Worm (Caenorhabditis elegans) whole organism, young adult: ENCODE data around the gene ZC513.3.

ENCODE experiments used
- C06A6.2 ChIP-seq: fragments of 200-800 bp; sonication (Bioruptor generic); conservative IDR thresholded peaks from 2 replicates; pipeline ENCODE4 v1.3.6; 2022; ENCODE audit warnings: missing genetic modification characterization, missing compliant biosample characterization
- D2030.7 ChIP-seq: fragments of 200-800 bp; sonication (Bioruptor generic); IDR thresholded peaks from 2 replicates; pipeline ENCODE4 v1.3.6; 2022; ENCODE audit warnings: missing genetic modification reagents, missing genetic modification characterization, missing compliant biosample characterization
- F37B4.10 ChIP-seq: fragments of 200-800 bp; sonication (Bioruptor generic); IDR thresholded peaks from 2 replicates; pipeline ENCODE4 v1.3.6; 2022; ENCODE audit warnings: missing genetic modification characterization, missing compliant biosample characterization
- F52B5.7 ChIP-seq: sonication (generic microtip); optimal IDR thresholded peaks from 2 replicates; lab custom pipeline; 2016; ENCODE audit warnings: mild to moderate bottlenecking, missing genetic modification characterization, missing compliant biosample characterization
- F57A8.1 ChIP-seq: fragments of 200-800 bp; sonication (Bioruptor generic); optimal IDR thresholded peaks from 2 replicates; lab custom pipeline; 2018; ENCODE audit warnings: mild to moderate bottlenecking, missing genetic modification characterization, moderate library complexity, missing compliant biosample characterization
- F57C9.4 ChIP-seq: sonication (generic microtip); optimal IDR thresholded peaks from 2 replicates; lab custom pipeline; 2017; ENCODE audit warnings: mild to moderate bottlenecking, missing genetic modification characterization, missing compliant biosample characterization
- T07F8.4 ChIP-seq: sonication (generic microtip); optimal IDR thresholded peaks from 2 replicates; lab custom pipeline; 2016; ENCODE audit warnings: mild to moderate bottlenecking, missing genetic modification characterization, moderate library complexity, missing compliant biosample characterization
- Y53G8AR.9 ChIP-seq: fragments of 200-800 bp; sonication (Bioruptor generic); conservative IDR thresholded peaks from 2 replicates; pipeline ENCODE4 v1.3.6; 2022; ENCODE audit warnings: missing genetic modification reagents, missing genetic modification characterization, missing compliant biosample characterization
- Y56A3A.18 ChIP-seq: fragments of 200-800 bp; sonication (Bioruptor generic); IDR thresholded peaks from 2 replicates; pipeline ENCODE4 v1.3.6; 2022; ENCODE audit warnings: missing genetic modification reagents, missing genetic modification characterization, missing compliant biosample characterization
- Y67H2A.10 ChIP-seq: fragments of 200-800 bp; sonication (Bioruptor generic); conservative IDR thresholded peaks from 2 replicates; pipeline ENCODE4 v1.3.6; 2022; ENCODE audit warnings: missing genetic modification reagents, missing genetic modification characterization, missing compliant biosample characterization
- Y79H2A.3 ChIP-seq: fragments of 200-800 bp; sonication (Bioruptor generic); conservative IDR thresholded peaks from 2 replicates; pipeline ENCODE4 v1.3.6; 2022; ENCODE audit warnings: missing genetic modification reagents, missing genetic modification characterization, missing compliant biosample characterization
- ama-1 ChIP-seq, 3 experiments: fragments of 150-350 bp in 1 of 3; sonication (generic microtip) in 2 of 3; optimal IDR thresholded peaks; 2 replicates each; lab custom pipeline; 2014 to 2018; ENCODE audit warnings: missing biosample characterization in 2 of 3, missing genetic modification characterization in 2 of 3, missing genetic modification reagents in 2 of 3
- aptf-2 ChIP-seq: fragments of 200-800 bp; sonication (Bioruptor generic); conservative IDR thresholded peaks from 2 replicates; pipeline ENCODE4 v1.3.6; 2022; ENCODE audit warnings: missing genetic modification reagents, missing genetic modification characterization, missing compliant biosample characterization
- atf-7 ChIP-seq: sonication (generic microtip); optimal IDR thresholded peaks from 2 replicates; lab custom pipeline; 2017; ENCODE audit warnings: mild to moderate bottlenecking, missing genetic modification characterization, missing compliant biosample characterization
- bed-2 ChIP-seq: fragments of 200-800 bp; sonication (Bioruptor generic); IDR thresholded peaks from 2 replicates; pipeline ENCODE4 v1.3.6; 2022; ENCODE audit warnings: missing genetic modification reagents, missing genetic modification characterization, missing compliant biosample characterization
- ceh-100 ChIP-seq: fragments of 200-800 bp; sonication (Bioruptor generic); IDR thresholded peaks from 2 replicates; pipeline ENCODE4 v1.3.6; 2022; ENCODE audit warnings: missing genetic modification reagents, missing genetic modification characterization, missing compliant biosample characterization
- ceh-27 ChIP-seq: fragments of 200-800 bp; sonication (Bioruptor generic); optimal IDR thresholded peaks from 2 replicates; lab custom pipeline; 2018; ENCODE audit warnings: mild to moderate bottlenecking, missing genetic modification characterization, moderate library complexity, missing compliant biosample characterization
- ceh-91 ChIP-seq: fragments of 200-800 bp; sonication (Bioruptor generic); IDR thresholded peaks from 2 replicates; pipeline ENCODE4 v1.3.6; 2022; ENCODE audit warnings: missing genetic modification reagents, missing genetic modification characterization, missing compliant biosample characterization
- dpl-1 ChIP-seq: fragments of 150-350 bp; optimal IDR thresholded peaks from 2 replicates; lab custom pipeline; 2014; ENCODE audit warnings: missing biosample characterization, missing genetic modification reagents, missing genetic modification characterization
- egl-18 ChIP-seq: fragments of 200-800 bp; sonication (Bioruptor generic); IDR thresholded peaks from 2 replicates; pipeline ENCODE4 v1.3.6; 2022; ENCODE audit warnings: missing genetic modification reagents, missing genetic modification characterization, missing compliant biosample characterization
- egl-44 ChIP-seq: fragments of 200-800 bp; sonication (Bioruptor generic); IDR thresholded peaks from 2 replicates; pipeline ENCODE4 v1.3.6; 2022; ENCODE audit warnings: missing genetic modification reagents, missing genetic modification characterization, missing compliant biosample characterization
- egrh-3 ChIP-seq: fragments of 200-800 bp; sonication (Bioruptor generic); IDR thresholded peaks from 2 replicates; pipeline ENCODE4 v1.3.6; 2022; ENCODE audit warnings: missing genetic modification reagents, missing genetic modification characterization, missing compliant biosample characterization
- gei-17 ChIP-seq: fragments of 200-800 bp; sonication (Bioruptor generic); optimal IDR thresholded peaks from 2 replicates; lab custom pipeline; 2018; ENCODE audit warnings: mild to moderate bottlenecking, missing genetic modification characterization, missing compliant biosample characterization
- hlh-26 ChIP-seq: fragments of 200-800 bp; sonication (Bioruptor generic); conservative IDR thresholded peaks from 2 replicates; pipeline ENCODE4 v1.3.6; 2022; ENCODE audit warnings: missing genetic modification reagents, missing genetic modification characterization, missing compliant biosample characterization
- let-526 ChIP-seq: fragments of 200-800 bp; sonication (Bioruptor generic); IDR thresholded peaks from 2 replicates; pipeline ENCODE4 v1.3.6; 2022; ENCODE audit warnings: missing genetic modification reagents, missing genetic modification characterization, missing compliant biosample characterization
- lin-26 ChIP-seq: fragments of 200-800 bp; sonication (Bioruptor generic); IDR thresholded peaks from 2 replicates; pipeline ENCODE4 v1.3.6; 2022; ENCODE audit warnings: missing genetic modification reagents, missing genetic modification characterization, missing compliant biosample characterization
- lin-35 ChIP-seq, 3 experiments: fragments of 150-350 bp in 2 of 3; sonication (generic microtip) in 1 of 3; optimal IDR thresholded peaks; 2 replicates each; lab custom pipeline; 2014 to 2018; ENCODE audit warnings: missing biosample characterization in 3 of 3, missing genetic modification characterization in 3 of 3, missing genetic modification reagents in 3 of 3
- lir-1 ChIP-seq: fragments of 200-800 bp; sonication (Bioruptor generic); conservative IDR thresholded peaks from 2 replicates; pipeline ENCODE4 v1.3.6; 2022; ENCODE audit warnings: missing genetic modification reagents, missing genetic modification characterization, missing compliant biosample characterization
- madf-10 ChIP-seq: sonication (generic microtip); optimal IDR thresholded peaks from 2 replicates; lab custom pipeline; 2016; ENCODE audit warnings: mild to moderate bottlenecking, missing genetic modification characterization, missing compliant biosample characterization
- madf-6 ChIP-seq: fragments of 200-800 bp; sonication (Bioruptor generic); IDR thresholded peaks from 2 replicates; pipeline ENCODE4 v1.3.6; 2022; ENCODE audit warnings: missing genetic modification reagents, missing genetic modification characterization, missing compliant biosample characterization
- mcd-1 ChIP-seq: fragments of 200-800 bp; sonication (Bioruptor generic); IDR thresholded peaks from 2 replicates; pipeline ENCODE4 v1.3.6; 2022; ENCODE audit warnings: missing genetic modification reagents, missing genetic modification characterization, missing compliant biosample characterization
- mes-4 ChIP-seq: sonication (generic microtip); optimal IDR thresholded peaks from 2 replicates; lab custom pipeline; 2016; ENCODE audit warnings: missing genotype, missing genetic modification characterization, missing compliant biosample characterization
- nfya-2 ChIP-seq: fragments of 200-800 bp; sonication (Bioruptor generic); IDR thresholded peaks from 2 replicates; pipeline ENCODE4 v1.3.6; 2022; ENCODE audit warnings: missing genetic modification reagents, missing genetic modification characterization, missing compliant biosample characterization
- nfyb-1 ChIP-seq: fragments of 200-800 bp; sonication (Bioruptor generic); IDR thresholded peaks from 2 replicates; pipeline ENCODE4 v1.3.6; 2022; ENCODE audit warnings: missing genetic modification reagents, missing genetic modification characterization, missing compliant biosample characterization
- nhr-179 ChIP-seq: sonication (generic microtip); optimal IDR thresholded peaks from 2 replicates; lab custom pipeline; 2016; ENCODE audit warnings: mild to moderate bottlenecking, missing genetic modification characterization, missing compliant biosample characterization
- nhr-27 ChIP-seq: fragments of 200-800 bp; sonication (Bioruptor generic); optimal IDR thresholded peaks from 2 replicates; lab custom pipeline; 2018; ENCODE audit warnings: mild to moderate bottlenecking, missing genetic modification characterization, moderate library complexity, missing compliant biosample characterization
- nhr-80 ChIP-seq: sonication (generic microtip); optimal IDR thresholded peaks from 2 replicates; lab custom pipeline; 2016; ENCODE audit warnings: missing genetic modification characterization, missing compliant biosample characterization
- pbrm-1 ChIP-seq: fragments of 200-800 bp; sonication (Bioruptor generic); IDR thresholded peaks from 2 replicates; pipeline ENCODE4 v1.3.6; 2022; ENCODE audit warnings: missing genetic modification reagents, missing genetic modification characterization, missing compliant biosample characterization
- pha-4 ChIP-seq: fragments of 150-350 bp; sonication (generic microtip); optimal IDR thresholded peaks from 2 replicates; lab custom pipeline; 2014; ENCODE audit warnings: missing biosample characterization, missing genetic modification reagents, missing genetic modification characterization
- rcor-1 ChIP-seq: fragments of 200-800 bp; sonication (Bioruptor generic); IDR thresholded peaks from 2 replicates; pipeline ENCODE4 v1.3.6; 2022; ENCODE audit warnings: missing genetic modification reagents, missing genetic modification characterization, missing compliant biosample characterization
- rpc-1 ChIP-seq, 2 experiments: fragments of 150-350 bp in 1 of 2; sonication (generic microtip) in 1 of 2; optimal IDR thresholded peaks; 2 replicates each; lab custom pipeline; 2014 to 2018; ENCODE audit warnings: missing biosample characterization in 1 of 2, missing genetic modification characterization in 1 of 2, missing genetic modification reagents in 1 of 2, missing genotype in 1 of 2
- snpc-4 ChIP-seq, 5 experiments: fragments of 150-350 bp in 1 of 5; sonication (generic microtip) in 4 of 5; optimal IDR thresholded peaks; 2 replicates each; lab custom pipeline; 2014 to 2018; ENCODE audit warnings: missing genetic modification characterization in 5 of 5, missing biosample characterization in 3 of 5, antibody characterized with exemption in 2 of 5, mild to moderate bottlenecking in 2 of 5, missing compliant biosample characterization in 2 of 5, missing genotype in 2 of 5, moderate library complexity in 2 of 5, missing genetic modification reagents in 1 of 5
- unc-130 ChIP-seq: sonication (generic microtip); optimal IDR thresholded peaks from 2 replicates; lab custom pipeline; 2016; ENCODE audit warnings: missing genetic modification reagents, missing genetic modification characterization, missing compliant biosample characterization
- unc-62 ChIP-seq: fragments of 150-350 bp; optimal IDR thresholded peaks from 2 replicates; lab custom pipeline; 2014; ENCODE audit warnings: missing biosample characterization, missing genetic modification reagents, missing genetic modification characterization
- zfh-2 ChIP-seq: fragments of 200-800 bp; sonication (Bioruptor generic); conservative IDR thresholded peaks from 2 replicates; pipeline ENCODE4 v1.3.6; 2022; ENCODE audit warnings: missing genetic modification reagents, missing genetic modification characterization, missing compliant biosample characterization
- ztf-6 ChIP-seq: fragments of 200-800 bp; sonication (Bioruptor generic); IDR thresholded peaks from 2 replicates; pipeline ENCODE4 v1.3.6; 2022; ENCODE audit warnings: missing genetic modification reagents, missing genetic modification characterization, missing compliant biosample characterization

Gene ZC513.3

DNA sequence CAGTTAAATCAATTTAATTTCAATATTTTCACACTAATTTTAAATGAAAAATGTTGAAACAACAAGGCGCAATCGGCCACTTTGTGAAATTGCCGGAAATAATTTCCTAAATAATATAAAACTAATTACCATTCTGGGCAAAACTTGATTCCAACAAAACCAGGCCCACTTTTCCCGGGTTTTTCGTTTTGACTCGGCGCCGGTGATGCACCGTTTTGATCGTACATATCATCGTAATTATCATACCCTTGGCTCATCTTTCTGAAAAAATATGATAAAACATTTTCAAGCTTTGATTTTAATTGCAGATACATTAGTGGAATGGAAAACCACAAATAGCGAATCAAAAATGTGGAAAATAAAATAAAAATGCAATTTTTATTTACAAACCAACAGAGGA, 34.8 kb upstream of the ZC513.3 start, which contains the start of gene rpb-9 (continued):
- TF ChIP-seq F52B5.7 (tag; lab: Kevin White, UChicago) (no peak), Y79H2A.3 (GFP tag; lab: Robert Waterston, UW) (no peak), gei-17 (GFP tag; lab: Kevin White, UChicago) (no peak), snpc-4 (GFP tag; optimal IDR thresholded peaks at IDR 0.05; lab: Kevin White, UChicago) (no peak), snpc-4 (tag; optimal IDR thresholded peaks at IDR 0.05; lab: Kevin White, UChicago) (peak in 1 of 4 experiments; percentile 35), egl-18 (GFP tag; lab: Robert Waterston, UW) (no peak), zfh-2 (GFP tag; lab: Robert Waterston, UW) (no peak), ztf-6 (GFP tag; lab: Robert Waterston, UW) (no peak), unc-62 (no peak), C06A6.2 (GFP tag; lab: Robert Waterston, UW) (no peak), unc-130 (GFP tag; lab: Kevin White, UChicago) (no peak), ama-1 (optimal IDR thresholded peaks at IDR 0.05; lab: Kevin White, UChicago) (peak; percentile 17), ama-1 (GFP tag; optimal IDR thresholded peaks at IDR 0.05; lab: Kevin White, UChicago) (no peak), dpl-1 (GFP tag; lab: Kevin White, UChicago) (no peak), bed-2 (GFP tag; lab: Robert Waterston, UW) (no peak), F57C9.4 (tag; lab: Kevin White, UChicago) (no peak), nhr-27 (tag; lab: Kevin White, UChicago) (no peak), lin-35 (GFP tag; optimal IDR thresholded peaks at IDR 0.05; lab: Kevin White, UChicago) (no peak), nfya-2 (GFP tag; lab: Robert Waterston, UW) (no peak), mes-4 (tag; lab: Kevin White, UChicago) (no peak), rcor-1 (GFP tag; lab: Robert Waterston, UW) (no peak), T07F8.4 (no peak), F57A8.1 (GFP tag; lab: Kevin White, UChicago) (no peak), let-526 (GFP tag; lab: Robert Waterston, UW) (no peak), ceh-27 (GFP tag; lab: Kevin White, UChicago) (no peak), pha-4 (tag; lab: Kevin White, UChicago) (no peak), madf-10 (tag; lab: Kevin White, UChicago) (no peak), nhr-179 (no peak)

DNA sequence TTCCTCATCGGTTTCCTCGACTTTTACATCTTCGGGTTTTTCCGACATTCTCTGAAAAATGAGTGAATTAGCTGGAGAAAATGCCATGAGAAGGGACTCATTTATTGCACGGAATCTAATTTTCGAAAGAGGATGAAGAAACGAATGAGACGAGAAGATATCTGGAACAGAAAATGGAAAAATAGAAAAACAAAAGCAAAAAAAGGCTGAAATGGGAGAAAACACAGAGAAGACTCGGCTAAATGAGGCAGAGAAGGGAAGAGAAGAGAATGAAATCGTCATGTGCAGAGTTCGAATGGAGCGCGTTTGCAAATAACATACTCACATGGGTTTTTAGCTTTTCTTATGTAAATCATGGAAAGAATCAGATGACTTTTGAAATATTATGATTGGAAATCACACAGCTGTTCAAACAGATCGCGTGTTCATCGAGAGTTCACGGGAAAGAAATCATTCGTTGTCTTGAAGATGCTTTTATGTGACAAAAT, 32.9 kb upstream of the ZC513.3 start, which contains the start of gene Y97E10AR.6:
TSS of gene Y97E10AR.6 (minus strand) at position 51 of the 488 bp plus-strand sequence.
- TF ChIP-seq F37B4.10 (GFP tag; lab: Robert Waterston, UW): no peak
- no peak for TF ChIP-seq egrh-3 (GFP tag; lab: Robert Waterston, UW)
- no peak for TF ChIP-seq nhr-179
- peak; percentile 61 for TF ChIP-seq mcd-1
- no peak for TF ChIP-seq nfyb-1 (GFP tag; lab: Robert Waterston, UW)
- no peak for TF ChIP-seq nhr-27 (tag; lab: Kevin White, UChicago)
- no peak for TF ChIP-seq D2030.7 (GFP tag; lab: Robert Waterston, UW)
- TF ChIP-seq Y67H2A.10 (GFP tag; lab: Robert Waterston, UW): no peak
- TF ChIP-seq rpc-1 (optimal IDR thresholded peaks at IDR 0.05; lab: Kevin White, UChicago): no peak
- TF ChIP-seq rpc-1 (tag; optimal IDR thresholded peaks at IDR 0.05; lab: Kevin White, UChicago): no peak
- no peak for TF ChIP-seq aptf-2 (GFP tag; lab: Robert Waterston, UW)
- TF ChIP-seq F57C9.4 (tag; lab: Kevin White, UChicago): no peak
- no peak for TF ChIP-seq lir-1 (GFP tag; lab: Robert Waterston, UW)
- TF ChIP-seq madf-6 (GFP tag; lab: Robert Waterston, UW): no peak; the same call in 1 of the 2 replicates
- no peak for TF ChIP-seq hlh-26 (GFP tag; lab: Robert Waterston, UW)
- TF ChIP-seq snpc-4 (GFP tag; optimal IDR thresholded peaks at IDR 0.05; lab: Kevin White, UChicago): no peak
- TF ChIP-seq snpc-4 (tag; optimal IDR thresholded peaks at IDR 0.05; lab: Kevin White, UChicago): peak in 1 of 4 experiments; percentile 39
- no peak for TF ChIP-seq ceh-100 (GFP tag; lab: Robert Waterston, UW)
- no peak for TF ChIP-seq lin-26 (GFP tag; lab: Robert Waterston, UW)
- peak; percentile 38 for TF ChIP-seq nhr-80 (tag; lab: Kevin White, UChicago)
- no peak for TF ChIP-seq pbrm-1 (GFP tag; lab: Robert Waterston, UW)
- no peak for TF ChIP-seq Y56A3A.18 (GFP tag; lab: Robert Waterston, UW)
- no peak for TF ChIP-seq dpl-1 (GFP tag; lab: Kevin White, UChicago)
- TF ChIP-seq egl-44 (GFP tag; lab: Robert Waterston, UW): no peak
- no peak for TF ChIP-seq lin-35 (GFP tag; optimal IDR thresholded peaks at IDR 0.05; lab: Kevin White, UChicago)
- no peak for TF ChIP-seq rcor-1 (GFP tag; lab: Robert Waterston, UW)
- TF ChIP-seq atf-7 (tag; lab: Kevin White, UChicago): no peak
- no peak for TF ChIP-seq ceh-91 (GFP tag; lab: Robert Waterston, UW)
- TF ChIP-seq ceh-27 (GFP tag; lab: Kevin White, UChicago): no peak
- no peak for TF ChIP-seq Y53G8AR.9
